Fruit fly (Drosophila melanogaster) whole organism, embryonic: ENCODE data around the gene CG43116.

ENCODE experiments used
- Antp ChIP-seq: fragments of 200-800 bp; sonication (Bioruptor generic); optimal IDR thresholded peaks from 3 replicates; lab custom pipeline; 2016; ENCODE audit warnings: missing biosample characterization, missing genetic modification characterization
- Bdp1 ChIP-seq: fragments of 200-800 bp; sonication (Bioruptor generic); optimal IDR thresholded peaks from 3 replicates; lab custom pipeline; 2016; ENCODE audit warnings: missing biosample characterization, missing genetic modification characterization
- CG1024 ChIP-seq: fragments of 200-800 bp; sonication (Bioruptor generic); IDR thresholded peaks from 2 replicates; pipeline ENCODE4 v1.3.6; 2022; ENCODE audit warnings: missing biosample characterization, missing genetic modification characterization
- CG10959 ChIP-seq: fragments of 200-800 bp; sonication (Bioruptor generic); IDR thresholded peaks from 2 replicates; pipeline ENCODE4 v1.3.6; 2022; ENCODE audit warnings: missing biosample characterization, missing genetic modification characterization
- CG12155 ChIP-seq: fragments of 200-800 bp; sonication (Bioruptor generic); optimal IDR thresholded peaks from 3 replicates; lab custom pipeline; 2016; ENCODE audit warnings: missing biosample characterization, missing genetic modification characterization
- CG12744 ChIP-seq: fragments of 200-800 bp; sonication (Bioruptor generic); optimal IDR thresholded peaks from 2 replicates; lab custom pipeline; 2016; ENCODE audit warnings: missing biosample characterization, missing genetic modification characterization
- CG14014 ChIP-seq: fragments of 200-800 bp; sonication (Bioruptor generic); IDR thresholded peaks from 2 replicates; pipeline ENCODE4 v1.3.6; 2022; ENCODE audit warnings: missing biosample characterization, missing genetic modification characterization
- CG14965 ChIP-seq: fragments of 200-800 bp; sonication (Bioruptor generic); optimal IDR thresholded peaks from 2 replicates; lab custom pipeline; 2016; ENCODE audit warnings: missing biosample characterization, missing genetic modification characterization, borderline replicate concordance
- CG15479 ChIP-seq: fragments of 200-800 bp; sonication (Bioruptor generic); optimal IDR thresholded peaks from 3 replicates; lab custom pipeline; 2019; ENCODE audit warnings: missing biosample characterization, mild to moderate bottlenecking, missing genetic modification characterization, moderate library complexity
- CG15514 ChIP-seq: fragments of 200-800 bp; sonication (Bioruptor generic); optimal IDR thresholded peaks from 3 replicates; lab custom pipeline; 2017; ENCODE audit warnings: missing biosample characterization, missing genetic modification characterization, mild to moderate bottlenecking, moderate library complexity, missing genetic modification reagents
- CG2116 ChIP-seq: fragments of 200-800 bp; sonication (Bioruptor generic); optimal IDR thresholded peaks from 3 replicates; lab custom pipeline; 2018; ENCODE audit warnings: missing biosample characterization, mild to moderate bottlenecking, missing genetic modification characterization
- CG6254 ChIP-seq: fragments of 200-800 bp; sonication (Bioruptor generic); optimal IDR thresholded peaks from 3 replicates; lab custom pipeline; 2017; ENCODE audit warnings: mild to moderate bottlenecking, missing biosample characterization, missing genetic modification reagents, missing genetic modification characterization
- CG6854 ChIP-seq: fragments of 200-800 bp; sonication (Bioruptor generic); optimal IDR thresholded peaks from 3 replicates; lab custom pipeline; 2017; ENCODE audit warnings: missing biosample characterization, mild to moderate bottlenecking, missing genetic modification characterization
- CG7357 ChIP-seq: fragments of 200-800 bp; sonication (Bioruptor generic); IDR thresholded peaks from 3 replicates; pipeline ENCODE4 v1.3.6; 2022; ENCODE audit warnings: missing biosample characterization, missing genetic modification characterization
- CG8388 ChIP-seq: fragments of 200-800 bp; sonication (Bioruptor generic); optimal IDR thresholded peaks from 2 replicates; lab custom pipeline; 2019; ENCODE audit warnings: missing biosample characterization, mild to moderate bottlenecking, missing genetic modification characterization, moderate library complexity
- CG8478 ChIP-seq: fragments of >200 bp; optimal IDR thresholded peaks from 2 replicates; lab custom pipeline; 2018
- CrebB ChIP-seq: fragments of 200-800 bp; sonication (Bioruptor generic); optimal IDR thresholded peaks from 3 replicates; lab custom pipeline; 2018; ENCODE audit warnings: missing biosample characterization, mild to moderate bottlenecking, missing genetic modification characterization
- Hmr ChIP-seq: fragments of 200-800 bp; sonication (Bioruptor generic); optimal IDR thresholded peaks from 3 replicates; lab custom pipeline; 2017; ENCODE audit warnings: mild to moderate bottlenecking, missing biosample characterization, missing genetic modification reagents, missing genetic modification characterization
- Kr ChIP-seq: fragments of 200-800 bp; sonication (Bioruptor generic); optimal IDR thresholded peaks from 2 replicates; lab custom pipeline; 2017; ENCODE audit warnings: missing biosample characterization, mild to moderate bottlenecking, missing genetic modification characterization
- Lpt ChIP-seq: fragments of >200 bp; optimal IDR thresholded peaks from 2 replicates; lab custom pipeline; 2018; ENCODE audit warnings: missing biosample characterization, missing genetic modification characterization
- Meics ChIP-seq: fragments of 200-800 bp; sonication (Bioruptor generic); optimal IDR thresholded peaks from 2 replicates; lab custom pipeline; 2017; ENCODE audit warnings: missing biosample characterization, mild to moderate bottlenecking, missing genetic modification characterization
- Spps ChIP-seq: fragments of 200-800 bp; sonication (Bioruptor generic); optimal IDR thresholded peaks from 2 replicates; lab custom pipeline; 2018; ENCODE audit warnings: missing biosample characterization, mild to moderate bottlenecking, missing genetic modification characterization
- Stat92E ChIP-seq, 3 experiments: fragments of >200 bp in 2 of 3; fragments of 200-800 bp in 1 of 3; sonication (Bioruptor generic) in 1 of 3; optimal IDR thresholded peaks; 2 replicates each; lab custom pipeline; 2017 to 2019; ENCODE audit warnings: missing biosample characterization in 3 of 3, missing genetic modification characterization in 3 of 3, mild to moderate bottlenecking in 1 of 3, moderate library complexity in 1 of 3
- Taf1 ChIP-seq: fragments of 200-800 bp; sonication (Bioruptor generic); IDR thresholded peaks from 2 replicates; pipeline ENCODE4 v1.3.6; 2022; ENCODE audit warnings: missing biosample characterization, missing genetic modification characterization
- cato ChIP-seq: fragments of 200-800 bp; sonication (Bioruptor generic); optimal IDR thresholded peaks from 2 replicates; lab custom pipeline; 2016; ENCODE audit warnings: missing biosample characterization, missing genetic modification characterization, borderline replicate concordance
- caup ChIP-seq: fragments of 200-800 bp; sonication (Bioruptor generic); optimal IDR thresholded peaks from 3 replicates; lab custom pipeline; 2017; ENCODE audit warnings: missing biosample characterization, mild to moderate bottlenecking, missing genetic modification characterization, moderate library complexity; ENCODE audit not compliant: severe bottlenecking
- chn ChIP-seq: fragments of 200-800 bp; sonication (Bioruptor generic); optimal IDR thresholded peaks from 2 replicates; lab custom pipeline; 2016; ENCODE audit warnings: missing biosample characterization, missing genetic modification characterization
- crol ChIP-seq: fragments of 200-800 bp; sonication (Bioruptor generic); IDR thresholded peaks from 2 replicates; pipeline ENCODE4 v1.3.6; 2022; ENCODE audit warnings: missing biosample characterization, missing genetic modification characterization
- dimm ChIP-seq: fragments of 200-800 bp; sonication (Bioruptor generic); IDR thresholded peaks from 2 replicates; pipeline ENCODE4 v1.3.6; 2022; ENCODE audit warnings: missing biosample characterization, missing genetic modification characterization
- dm ChIP-seq: fragments of 200-800 bp; sonication (Bioruptor generic); optimal IDR thresholded peaks from 3 replicates; lab custom pipeline; 2016; ENCODE audit warnings: missing biosample characterization, missing genetic modification characterization
- dpn ChIP-seq, 2 experiments: fragments of 200-800 bp; sonication (Bioruptor generic); optimal IDR thresholded peaks; 3 replicates each; lab custom pipeline; 2016; ENCODE audit warnings: missing biosample characterization in 2 of 2, missing genetic modification characterization in 2 of 2
- dysf ChIP-seq: fragments of 200-800 bp; sonication (Bioruptor generic); IDR thresholded peaks from 3 replicates; pipeline ENCODE4 v1.3.6; 2022; ENCODE audit warnings: missing biosample characterization, missing genetic modification characterization
- exex ChIP-seq: fragments of 200-800 bp; sonication (Bioruptor generic); optimal IDR thresholded peaks from 4 replicates; lab custom pipeline; 2018; ENCODE audit warnings: missing biosample characterization, mild to moderate bottlenecking, missing genetic modification characterization, moderate library complexity
- gsb ChIP-seq: fragments of 200-800 bp; sonication (Bioruptor generic); IDR thresholded peaks from 2 replicates; pipeline ENCODE4 v1.3.6; 2022; ENCODE audit warnings: missing biosample characterization, missing genetic modification characterization
- gsb-n ChIP-seq: fragments of 200-800 bp; sonication (Bioruptor generic); optimal IDR thresholded peaks from 3 replicates; lab custom pipeline; 2018; ENCODE audit warnings: missing biosample characterization, mild to moderate bottlenecking, missing genetic modification characterization
- ham ChIP-seq: fragments of 200-800 bp; sonication (Bioruptor generic); IDR thresholded peaks from 2 replicates; pipeline ENCODE4 v1.3.6; 2022; ENCODE audit warnings: missing biosample characterization, missing genetic modification characterization
- insv ChIP-seq, 2 experiments: fragments of 200-800 bp; sonication (Bioruptor generic); optimal IDR thresholded peaks; 3 replicates each; lab custom pipeline; 2016 to 2018; ENCODE audit warnings: missing biosample characterization in 2 of 2, missing genetic modification characterization in 2 of 2
- kni ChIP-seq: fragments of 200-800 bp; sonication (Bioruptor generic); optimal IDR thresholded peaks from 3 replicates; lab custom pipeline; 2017; ENCODE audit warnings: mild to moderate bottlenecking, missing biosample characterization, missing genetic modification reagents, missing genetic modification characterization
- lmd ChIP-seq: fragments of 200-800 bp; sonication (Bioruptor generic); IDR thresholded peaks from 2 replicates; pipeline ENCODE4 v1.3.6; 2022; ENCODE audit warnings: missing biosample characterization, missing genetic modification characterization
- pita ChIP-seq: fragments of 200-800 bp; sonication (Bioruptor generic); optimal IDR thresholded peaks from 2 replicates; lab custom pipeline; 2017; ENCODE audit warnings: missing biosample characterization, mild to moderate bottlenecking, missing genetic modification characterization
- pnt ChIP-seq: fragments of 200-800 bp; sonication (Bioruptor generic); optimal IDR thresholded peaks from 3 replicates; lab custom pipeline; 2016; ENCODE audit warnings: missing biosample characterization, missing genetic modification characterization
- pum ChIP-seq: fragments of 200-800 bp; sonication (Bioruptor generic); optimal IDR thresholded peaks from 2 replicates; lab custom pipeline; 2016; ENCODE audit warnings: missing biosample characterization, missing genetic modification characterization
- run ChIP-seq: fragments of 200-800 bp; sonication (Bioruptor generic); optimal IDR thresholded peaks from 3 replicates; lab custom pipeline; 2018; ENCODE audit warnings: missing biosample characterization, mild to moderate bottlenecking, missing genetic modification characterization
- sens ChIP-seq: fragments of 200-800 bp; sonication (Bioruptor generic); peaks from one replicate; lab custom pipeline; 2016; ENCODE audit warnings: missing biosample characterization, missing genetic modification characterization
- so ChIP-seq: fragments of 200-800 bp; sonication (Bioruptor generic); IDR thresholded peaks from 3 replicates; pipeline ENCODE4 v1.3.6; 2022; ENCODE audit warnings: missing biosample characterization, missing genetic modification characterization
- tin ChIP-seq: fragments of 200-800 bp; sonication (Bioruptor generic); optimal IDR thresholded peaks from 3 replicates; lab custom pipeline; 2016; ENCODE audit warnings: missing biosample characterization, missing genetic modification characterization
- tll ChIP-seq, 2 experiments: fragments of 200-800 bp in 1 of 2; fragments of >200 bp in 1 of 2; sonication (Bioruptor generic) in 1 of 2; optimal IDR thresholded peaks; 2 replicates each; lab custom pipeline; 2017 to 2019; ENCODE audit warnings: missing biosample characterization in 2 of 2, missing genetic modification characterization in 2 of 2, mild to moderate bottlenecking in 1 of 2, moderate library complexity in 1 of 2
- twi ChIP-seq: fragments of 200-800 bp; optimal IDR thresholded peaks from 2 replicates; lab custom pipeline; 2019; ENCODE audit warnings: missing biosample characterization, mild to moderate bottlenecking, missing genetic modification characterization, moderate library complexity
- vfl ChIP-seq: fragments of 200-800 bp; sonication (Bioruptor generic); optimal IDR thresholded peaks from 2 replicates; lab custom pipeline; 2016; ENCODE audit warnings: missing biosample characterization, missing genetic modification characterization
- wdn ChIP-seq: fragments of 200-800 bp; sonication (Bioruptor generic); IDR thresholded peaks from 2 replicates; pipeline ENCODE4 v1.3.6; 2022; ENCODE audit warnings: missing biosample characterization, missing genetic modification characterization
- zen ChIP-seq: fragments of 200-800 bp; sonication (Bioruptor generic); optimal IDR thresholded peaks from 3 replicates; lab custom pipeline; 2018; ENCODE audit warnings: missing biosample characterization, mild to moderate bottlenecking, missing genetic modification characterization, moderate library complexity

Gene CG43116

DNA sequence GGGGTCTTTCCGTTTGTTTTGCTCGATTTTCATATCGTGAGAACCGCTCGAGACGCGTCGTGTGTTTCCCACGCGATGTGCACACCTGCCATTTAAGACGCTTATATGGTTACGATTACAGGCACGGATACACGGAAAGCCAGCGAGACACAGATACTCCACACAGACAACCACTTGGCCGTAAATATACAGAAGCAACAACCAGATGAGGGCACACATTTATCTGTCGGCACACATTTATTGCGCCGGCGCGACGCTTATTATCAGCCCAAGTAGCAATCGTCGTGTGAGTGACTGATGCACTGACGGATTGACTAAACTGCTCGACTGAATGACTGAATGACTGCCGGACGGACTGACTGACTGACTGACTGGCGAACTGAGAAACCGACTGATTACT, 33.8 kb upstream of the CG43116 start (continued):
- no peak for TF ChIP-seq insv (GFP tag; optimal IDR thresholded peaks at IDR 0.05; lab: Kevin White, UChicago)
- no peak for TF ChIP-seq CG12155 (GFP tag; lab: Kevin White, UChicago)
- TF ChIP-seq tin = no peak
- no peak for TF ChIP-seq Spps (tag; lab: Kevin White, UChicago)
- no peak for TF ChIP-seq vfl

dm6 chr3R:26027903-26028302, 31.1 kb upstream of the CG43116 start:
- TF ChIP-seq twi (tag; lab: Kevin White, UChicago) (peak; percentile 84), Kr (GFP tag; lab: Kevin White, UChicago) (peak; percentile 46), so (GFP tag; lab: Robert Waterston, UW) (no peak), gsb-n (tag; lab: Kevin White, UChicago) (no peak), exex (tag; lab: Kevin White, UChicago) (no peak), Hmr (GFP tag; lab: Kevin White, UChicago) (no peak), caup (GFP tag; lab: Kevin White, UChicago) (no peak), Meics (GFP tag; lab: Kevin White, UChicago) (no peak), lmd (GFP tag; lab: Robert Waterston, UW) (0 out of 2 replicates have a peak, but pooled peaks have one; percentile 7), wdn (no peak), CG8478 (lab: Kevin White, UChicago) (no peak), Stat92E (GFP tag; optimal IDR thresholded peaks at IDR 0.05; lab: Kevin White, UChicago) (peak in 1 of 3 experiments; percentile 56), run (tag; lab: Kevin White, UChicago) (no peak), pum (GFP tag; lab: Kevin White, UChicago) (no peak), Taf1 (GFP tag; lab: Robert Waterston, UW) (no peak), CG12744 (GFP tag; lab: Kevin White, UChicago) (no peak), Lpt (GFP tag; lab: Kevin White, UChicago) (no peak), Bdp1 (GFP tag; lab: Kevin White, UChicago) (no peak), CG14014 (no peak), pnt (GFP tag; lab: Kevin White, UChicago) (no peak), chn (GFP tag; lab: Kevin White, UChicago) (peak; percentile 18), Antp (GFP tag; lab: Kevin White, UChicago) (no peak), dimm (GFP tag; lab: Robert Waterston, UW) (no peak), CG6254 (GFP tag; lab: Kevin White, UChicago) (no peak), CG15479 (peak; percentile 35), CrebB (tag; lab: Kevin White, UChicago) (no peak), CG7357 (GFP tag; lab: Robert Waterston, UW) (no peak), CG6854 (GFP tag; lab: Kevin White, UChicago) (no peak), cato (GFP tag; lab: Kevin White, UChicago) (no peak), pita (GFP tag; lab: Kevin White, UChicago) (no peak), CG15514 (GFP tag; lab: Kevin White, UChicago) (no peak), tll (GFP tag; optimal IDR thresholded peaks at IDR 0.05; lab: Kevin White, UChicago) (peak in 1 of 2 experiments; percentile 4), crol (GFP tag; lab: Robert Waterston, UW) (peak; percentile 72), dpn (GFP tag; optimal IDR thresholded peaks at IDR 0.05; lab: Kevin White, UChicago) (no peak), gsb (GFP tag; lab: Robert Waterston, UW) (no peak), kni (GFP tag; lab: Kevin White, UChicago) (peak; percentile 71), CG1024 (GFP tag; lab: Robert Waterston, UW) (no peak), ham (no peak), sens (GFP tag; lab: Kevin White, UChicago) (peak; percentile 18), dysf (GFP tag; lab: Robert Waterston, UW) (no peak), CG8388 (GFP tag; lab: Kevin White, UChicago) (no peak), CG14965 (GFP tag; lab: Kevin White, UChicago) (no peak), CG2116 (GFP tag; lab: Kevin White, UChicago) (no peak), dm (GFP tag; lab: Kevin White, UChicago) (peak; percentile 29), CG10959 (GFP tag; lab: Robert Waterston, UW) (0 out of 2 replicates have a peak, but pooled peaks have one; percentile 8), zen (tag; lab: Kevin White, UChicago) (peak; percentile 25)
